Worm (Caenorhabditis elegans) whole organism, young adult: ENCODE results near the gene cdh-9.

ENCODE experiments used
- F39B2.1 ChIP-seq: fragments of 200-800 bp; sonication (Bioruptor generic); IDR thresholded peaks from 2 replicates; pipeline ENCODE4 v1.3.6; 2022; ENCODE audit warnings: missing genetic modification reagents, missing genetic modification characterization, missing compliant biosample characterization
- F55B11.4 ChIP-seq: sonication (generic microtip); optimal IDR thresholded peaks from 2 replicates; lab custom pipeline; 2016; ENCODE audit warnings: missing compliant biosample characterization, missing genetic modification characterization, borderline replicate concordance; ENCODE audit not compliant: insufficient read depth
- Y79H2A.3 ChIP-seq: fragments of 200-800 bp; sonication (Bioruptor generic); conservative IDR thresholded peaks from 2 replicates; pipeline ENCODE4 v1.3.6; 2022; ENCODE audit warnings: missing genetic modification reagents, missing genetic modification characterization, missing compliant biosample characterization
- attf-3 ChIP-seq: fragments of 200-800 bp; sonication (Bioruptor generic); conservative IDR thresholded peaks from 2 replicates; pipeline ENCODE4 v1.3.6; 2022; ENCODE audit warnings: missing genetic modification reagents, missing genetic modification characterization, missing compliant biosample characterization
- cebp-2 ChIP-seq: fragments of 200-800 bp; sonication (Bioruptor generic); IDR thresholded peaks from 2 replicates; pipeline ENCODE4 v1.3.6; 2022; ENCODE audit warnings: missing genetic modification characterization, missing compliant biosample characterization
- ceh-40 ChIP-seq: fragments of 200-800 bp; sonication (Bioruptor generic); IDR thresholded peaks from 2 replicates; pipeline ENCODE4 v1.3.6; 2022; ENCODE audit warnings: missing genetic modification characterization, missing compliant biosample characterization
- ets-4 ChIP-seq: fragments of 200-800 bp; sonication (Bioruptor generic); optimal IDR thresholded peaks from 2 replicates; lab custom pipeline; 2018; ENCODE audit warnings: mild to moderate bottlenecking, missing genetic modification characterization, missing compliant biosample characterization
- pbrm-1 ChIP-seq: fragments of 200-800 bp; sonication (Bioruptor generic); IDR thresholded peaks from 2 replicates; pipeline ENCODE4 v1.3.6; 2022; ENCODE audit warnings: missing genetic modification reagents, missing genetic modification characterization, missing compliant biosample characterization

ce11 chrX:16566358-16566757, 28.7 kb upstream of the cdh-9 start:
- TF ChIP-seq pbrm-1 (GFP tag; lab: Robert Waterston, UW), result peak; percentile 25; the same call in 1 of the 2 replicates
- no peak for TF ChIP-seq F39B2.1 (GFP tag; lab: Robert Waterston, UW)
- no peak for TF ChIP-seq ceh-40
- no peak for TF ChIP-seq cebp-2 (GFP tag; lab: Robert Waterston, UW)
- TF ChIP-seq Y79H2A.3 (GFP tag; lab: Robert Waterston, UW), result no peak
- no peak for TF ChIP-seq attf-3 (GFP tag; lab: Robert Waterston, UW)
- no peak for TF ChIP-seq F55B11.4 (tag; lab: Kevin White, UChicago)
- no peak for TF ChIP-seq ets-4 (GFP tag; lab: Kevin White, UChicago)
